Worm (Caenorhabditis elegans) whole organism, young adult: ENCODE data around the gene Y70C5A.3.

Experiments
- B0035.1 ChIP-seq: sonication (generic microtip); optimal IDR thresholded peaks from 2 replicates; lab custom pipeline; 2016; ENCODE audit warnings: missing genetic modification characterization, mild to moderate bottlenecking, missing compliant biosample characterization, missing genotype, missing genetic modification reagents
- F52B5.7 ChIP-seq: sonication (generic microtip); optimal IDR thresholded peaks from 2 replicates; lab custom pipeline; 2016; ENCODE audit warnings: mild to moderate bottlenecking, missing genetic modification characterization, missing compliant biosample characterization
- K12H6.12 ChIP-seq: fragments of 200-800 bp; sonication (Bioruptor generic); optimal IDR thresholded peaks from 2 replicates; lab custom pipeline; 2018; ENCODE audit warnings: mild to moderate bottlenecking, missing genetic modification characterization, missing compliant biosample characterization
- T26A5.8 ChIP-seq: sonication (generic microtip); optimal IDR thresholded peaks from 2 replicates; lab custom pipeline; 2016; ENCODE audit warnings: missing genetic modification characterization, missing compliant biosample characterization
- Y53G8AR.9 ChIP-seq: fragments of 200-800 bp; sonication (Bioruptor generic); conservative IDR thresholded peaks from 2 replicates; pipeline ENCODE4 v1.3.6; 2022; ENCODE audit warnings: missing genetic modification reagents, missing genetic modification characterization, missing compliant biosample characterization
- ZK185.1 ChIP-seq: sonication (generic microtip); optimal IDR thresholded peaks from 2 replicates; lab custom pipeline; 2016; ENCODE audit warnings: mild to moderate bottlenecking, missing genetic modification characterization, missing compliant biosample characterization; ENCODE audit not compliant: poor library complexity, severe bottlenecking
- aptf-2 ChIP-seq: fragments of 200-800 bp; sonication (Bioruptor generic); conservative IDR thresholded peaks from 2 replicates; pipeline ENCODE4 v1.3.6; 2022; ENCODE audit warnings: missing genetic modification reagents, missing genetic modification characterization, missing compliant biosample characterization
- athp-1 ChIP-seq: sonication (generic microtip); optimal IDR thresholded peaks from 2 replicates; lab custom pipeline; 2017; ENCODE audit warnings: mild to moderate bottlenecking, missing genetic modification characterization, missing compliant biosample characterization
- attf-5 ChIP-seq: fragments of 200-800 bp; sonication (Bioruptor generic); optimal IDR thresholded peaks from 2 replicates; lab custom pipeline; 2018; ENCODE audit warnings: mild to moderate bottlenecking, missing genetic modification characterization, missing compliant biosample characterization
- bed-1 ChIP-seq: fragments of 200-800 bp; sonication (Bioruptor generic); IDR thresholded peaks from 2 replicates; pipeline ENCODE4 v1.3.6; 2022; ENCODE audit warnings: missing genetic modification reagents, missing genetic modification characterization, missing compliant biosample characterization
- bed-2 ChIP-seq: fragments of 200-800 bp; sonication (Bioruptor generic); IDR thresholded peaks from 2 replicates; pipeline ENCODE4 v1.3.6; 2022; ENCODE audit warnings: missing genetic modification reagents, missing genetic modification characterization, missing compliant biosample characterization
- ceh-100 ChIP-seq: fragments of 200-800 bp; sonication (Bioruptor generic); IDR thresholded peaks from 2 replicates; pipeline ENCODE4 v1.3.6; 2022; ENCODE audit warnings: missing genetic modification reagents, missing genetic modification characterization, missing compliant biosample characterization
- ceh-27 ChIP-seq: fragments of 200-800 bp; sonication (Bioruptor generic); optimal IDR thresholded peaks from 2 replicates; lab custom pipeline; 2018; ENCODE audit warnings: mild to moderate bottlenecking, missing genetic modification characterization, moderate library complexity, missing compliant biosample characterization
- dox-1 ChIP-seq: fragments of 200-800 bp; sonication (Bioruptor generic); IDR thresholded peaks from 2 replicates; pipeline ENCODE4 v1.3.6; 2022; ENCODE audit warnings: missing genetic modification reagents, missing genetic modification characterization, missing compliant biosample characterization
- dpff-1 ChIP-seq: sonication (generic microtip); optimal IDR thresholded peaks from 2 replicates; lab custom pipeline; 2017; ENCODE audit warnings: mild to moderate bottlenecking, missing genetic modification characterization, missing compliant biosample characterization
- dpl-1 ChIP-seq: fragments of 150-350 bp; optimal IDR thresholded peaks from 2 replicates; lab custom pipeline; 2014; ENCODE audit warnings: missing biosample characterization, missing genetic modification reagents, missing genetic modification characterization
- ekl-4 ChIP-seq: fragments of 200-800 bp; sonication (Bioruptor generic); IDR thresholded peaks from 2 replicates; pipeline ENCODE4 v1.3.6; 2022; ENCODE audit warnings: missing genetic modification reagents, missing genetic modification characterization, missing compliant biosample characterization
- hlh-12 ChIP-seq: sonication (generic microtip); optimal IDR thresholded peaks from 2 replicates; lab custom pipeline; 2016; ENCODE audit warnings: missing genetic modification characterization, missing compliant biosample characterization
- hmg-20 ChIP-seq: fragments of 200-800 bp; sonication (Bioruptor generic); IDR thresholded peaks from 2 replicates; pipeline ENCODE4 v1.3.6; 2022; ENCODE audit warnings: missing genetic modification reagents, missing genetic modification characterization, missing compliant biosample characterization
- lag-1 ChIP-seq: fragments of 200-800 bp; sonication (Bioruptor generic); IDR thresholded peaks from 2 replicates; pipeline ENCODE4 v1.3.6; 2022; ENCODE audit warnings: missing genetic modification reagents, missing genetic modification characterization, missing compliant biosample characterization
- lin-26 ChIP-seq: fragments of 200-800 bp; sonication (Bioruptor generic); IDR thresholded peaks from 2 replicates; pipeline ENCODE4 v1.3.6; 2022; ENCODE audit warnings: missing genetic modification reagents, missing genetic modification characterization, missing compliant biosample characterization
- lin-54 ChIP-seq: fragments of 200-800 bp; sonication (Bioruptor generic); optimal IDR thresholded peaks from 2 replicates; lab custom pipeline; 2018; ENCODE audit warnings: mild to moderate bottlenecking, missing genetic modification characterization, missing compliant biosample characterization
- lsl-1 ChIP-seq: fragments of 200-800 bp; sonication (Bioruptor generic); optimal IDR thresholded peaks from 2 replicates; lab custom pipeline; 2018; ENCODE audit warnings: mild to moderate bottlenecking, missing genetic modification characterization, moderate library complexity, missing compliant biosample characterization
- nfya-1 ChIP-seq: sonication (generic microtip); optimal IDR thresholded peaks from 2 replicates; lab custom pipeline; 2017; ENCODE audit warnings: antibody characterized with exemption, missing compliant biosample characterization, missing genetic modification characterization, borderline replicate concordance; ENCODE audit not compliant: insufficient read depth
- nhr-120 ChIP-seq: fragments of 200-800 bp; sonication (Bioruptor generic); IDR thresholded peaks from 2 replicates; pipeline ENCODE4 v1.3.6; 2022; ENCODE audit warnings: missing genetic modification characterization, missing compliant biosample characterization
- nhr-80 ChIP-seq: sonication (generic microtip); optimal IDR thresholded peaks from 2 replicates; lab custom pipeline; 2016; ENCODE audit warnings: missing genetic modification characterization, missing compliant biosample characterization
- sea-2 ChIP-seq: fragments of 200-800 bp; sonication (Bioruptor generic); IDR thresholded peaks from 2 replicates; pipeline ENCODE4 v1.3.6; 2022; ENCODE audit warnings: missing genetic modification characterization, missing compliant biosample characterization
- somi-1 ChIP-seq: fragments of 200-800 bp; sonication (Bioruptor generic); optimal IDR thresholded peaks from 2 replicates; lab custom pipeline; 2018; ENCODE audit warnings: mild to moderate bottlenecking, missing genetic modification characterization, missing compliant biosample characterization
- tbp1 ChIP-seq: fragments of 200-800 bp; sonication (Bioruptor generic); optimal IDR thresholded peaks from 2 replicates; lab custom pipeline; 2018; ENCODE audit warnings: mild to moderate bottlenecking, missing genetic modification characterization, missing compliant biosample characterization
- ztf-22 ChIP-seq: fragments of 200-800 bp; sonication (Bioruptor generic); optimal IDR thresholded peaks from 2 replicates; lab custom pipeline; 2018; ENCODE audit warnings: mild to moderate bottlenecking, missing genetic modification characterization, moderate library complexity, missing compliant biosample characterization

Gene Y70C5A.3

DNA sequence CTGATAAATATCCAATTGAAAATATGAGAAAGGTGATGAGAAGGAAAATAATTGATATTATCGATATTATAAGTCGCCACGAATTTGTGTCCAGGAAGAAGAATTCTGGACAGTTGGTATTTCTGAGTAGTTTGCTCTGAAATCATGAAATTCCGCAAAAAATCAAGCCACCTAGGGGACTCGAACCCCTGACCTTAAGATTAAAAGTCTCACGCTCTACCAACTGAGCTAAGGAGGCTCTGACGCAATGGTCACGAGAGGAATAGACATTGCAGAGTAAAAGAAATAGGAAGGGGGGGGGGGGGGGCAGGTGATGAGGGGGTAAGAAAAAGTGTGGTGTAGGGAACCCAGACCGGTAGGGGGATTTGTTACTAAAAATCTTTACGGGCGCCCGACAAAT lies 1.2 kb upstream of the Y70C5A.3 start (continued):
- no peak for TF ChIP-seq lin-54 (GFP tag; lab: Kevin White, UChicago)
- TF ChIP-seq nfya-1 (tag; lab: Kevin White, UChicago): no peak
- no peak for TF ChIP-seq Y53G8AR.9 (GFP tag; lab: Robert Waterston, UW)
- TF ChIP-seq tbp1 (GFP tag; lab: Kevin White, UChicago): peak; percentile 93
- TF ChIP-seq ceh-27 (GFP tag; lab: Kevin White, UChicago): peak; percentile 18
- no peak for TF ChIP-seq T26A5.8 (tag; lab: Kevin White, UChicago)
- TF ChIP-seq hmg-20 (GFP tag; lab: Robert Waterston, UW): no peak
- TF ChIP-seq bed-2 (GFP tag; lab: Robert Waterston, UW): no peak

DNA sequence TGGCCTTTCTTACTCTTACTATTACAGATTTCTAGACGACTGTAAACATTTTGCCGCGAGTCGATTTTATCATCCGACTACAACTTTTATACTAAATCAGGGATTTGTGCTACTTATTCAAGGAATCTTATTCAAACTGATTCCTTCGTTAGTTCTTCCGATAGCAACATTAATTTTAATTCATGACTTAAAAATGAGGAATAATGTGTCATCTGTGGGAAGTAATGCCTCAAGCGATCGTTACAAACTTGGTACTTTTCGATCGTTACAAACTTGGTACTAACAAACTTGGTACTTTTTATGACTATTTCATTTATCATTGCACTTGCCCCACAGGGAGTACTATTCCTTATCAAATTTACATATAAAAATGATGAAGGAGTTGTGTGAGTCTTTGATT lies 3.3 kb downstream of the Y70C5A.3 start, which contains the start of gene Y70C5A.4:
Gene Y70C5A.4 (plus strand): TSS at position 301 of the 400 bp plus-strand sequence.
- TF ChIP-seq lin-26 (GFP tag; lab: Robert Waterston, UW) (no peak), F52B5.7 (tag; lab: Kevin White, UChicago) (no peak), ekl-4 (no peak)

DNA sequence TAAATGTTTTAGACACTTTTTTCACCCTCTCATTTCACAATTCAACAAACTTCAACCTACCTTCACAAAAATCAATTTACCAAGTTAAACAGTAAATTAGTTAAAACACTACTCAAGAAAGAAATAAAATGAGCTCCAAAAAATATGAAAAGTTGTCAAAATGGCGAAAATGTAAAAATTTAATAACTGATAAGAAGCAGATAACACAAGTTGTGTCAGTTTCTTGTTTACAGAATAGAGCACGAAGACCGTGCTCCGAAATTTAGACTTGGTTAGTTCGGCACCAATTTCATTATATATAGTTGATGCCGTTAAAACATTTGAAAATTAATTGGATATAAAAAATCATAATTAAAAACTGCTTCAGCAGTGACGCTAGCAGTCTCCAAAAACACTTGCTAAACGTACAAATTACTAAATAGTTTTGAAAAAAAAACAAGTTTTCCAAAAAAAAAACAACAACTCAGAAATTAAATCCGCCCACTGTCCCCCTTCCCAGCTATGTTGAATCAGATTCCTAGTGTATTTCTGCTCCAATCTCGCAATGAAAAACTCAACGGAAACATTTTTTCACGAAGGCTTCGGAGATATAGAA lies 9.8 kb downstream of the Y70C5A.3 start, which contains the start of gene srw-54:
Gene srw-54 (plus strand): TSS at position 545 of the 595 bp plus-strand sequence.
- TF ChIP-seq lin-26 (GFP tag; lab: Robert Waterston, UW) (no peak), nhr-80 (tag; lab: Kevin White, UChicago) (peak; percentile 8)

DNA sequence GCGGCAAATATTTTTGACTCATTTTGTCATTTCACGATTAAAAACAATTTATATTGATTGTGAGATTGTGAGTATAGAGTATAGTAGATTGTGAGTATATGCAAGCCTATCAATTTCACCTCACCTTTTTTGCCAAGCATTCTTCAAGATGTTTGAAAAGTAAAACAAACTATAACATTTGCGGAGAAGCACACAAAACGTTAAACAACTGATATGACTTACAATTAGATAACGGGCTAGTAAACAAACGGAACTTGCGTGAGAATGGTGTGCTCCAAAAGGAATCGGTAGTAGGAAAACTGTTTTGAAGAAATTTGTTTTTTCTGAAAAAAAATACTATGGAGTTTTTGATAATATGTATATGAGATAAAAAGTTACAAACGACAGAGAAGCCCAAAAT lies 10.6 kb downstream of the Y70C5A.3 start:
- TF ChIP-seq ZK185.1 (tag; lab: Kevin White, UChicago) (no peak), nhr-80 (tag; lab: Kevin White, UChicago) (peak; percentile 42)

DNA sequence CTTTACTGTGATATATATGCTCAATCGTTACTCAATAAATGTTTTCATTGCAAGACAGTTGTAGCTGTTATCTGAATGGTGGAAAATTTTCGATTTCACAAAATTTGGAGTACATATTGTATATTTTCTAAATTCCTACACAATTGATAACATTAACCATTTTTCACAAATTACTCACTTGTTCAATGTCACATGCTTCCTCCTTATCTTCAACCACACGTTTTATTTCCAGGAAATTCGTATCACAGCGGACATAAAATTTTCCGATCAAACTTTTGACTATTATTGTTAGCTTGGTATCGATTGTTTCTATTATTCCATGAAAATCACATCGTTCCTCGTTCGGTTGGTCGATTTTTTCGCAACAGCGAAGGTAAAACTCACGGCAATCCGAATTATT lies 12.2 kb downstream of the Y70C5A.3 start:
- TF ChIP-seq aptf-2 (GFP tag; lab: Robert Waterston, UW) (no peak), K12H6.12 (tag; lab: Kevin White, UChicago) (no peak), B0035.1 (tag; lab: Kevin White, UChicago) (no peak), sea-2 (GFP tag; lab: Robert Waterston, UW) (no peak), dpl-1 (no peak), somi-1 (no peak), dpff-1 (no peak), nfya-1 (tag; lab: Kevin White, UChicago) (no peak), lin-26 (GFP tag; lab: Robert Waterston, UW) (no peak), dox-1 (no peak), ceh-100 (no peak), ZK185.1 (tag; lab: Kevin White, UChicago) (no peak), lsl-1 (GFP tag; lab: Kevin White, UChicago) (no peak), nhr-120 (GFP tag; lab: Robert Waterston, UW) (no peak), bed-1 (GFP tag; lab: Robert Waterston, UW) (no peak), ztf-22 (GFP tag; lab: Kevin White, UChicago) (no peak), hlh-12 (tag; lab: Kevin White, UChicago) (no peak), lag-1 (GFP tag; lab: Robert Waterston, UW) (no peak), attf-5 (no peak), athp-1 (tag; lab: Kevin White, UChicago) (no peak)
- TF ChIP-seq, all 124 proteins: peak for 0
